Worm (Caenorhabditis elegans) whole organism, L4/young adult: ENCODE measurements around the gene M01G5.1.

Experiments used
- W03F9.2 ChIP-seq: fragments of 150-350 bp; optimal IDR thresholded peaks from 2 replicates; lab custom pipeline; 2014; ENCODE audit warnings: missing biosample characterization, missing genetic modification characterization
- dao-5 ChIP-seq: sonication (generic microtip); optimal IDR thresholded peaks from 2 replicates; lab custom pipeline; 2016; ENCODE audit warnings: missing genotype, missing genetic modification characterization, moderate library complexity, missing compliant biosample characterization
- him-1 ChIP-seq: sonication (generic microtip); optimal IDR thresholded peaks from 2 replicates; lab custom pipeline; 2016; ENCODE audit warnings: missing genotype, missing genetic modification reagents, missing genetic modification characterization, missing compliant biosample characterization

The M01G5.1 gene

ce11 chrIII:1532777-1533473 lies 36.7 kb downstream of the M01G5.1 start, which contains the start of gene snf-6:
Gene snf-6, minus strand, starts transcription at chrIII:1532827.
- TF ChIP-seq dao-5 = no peak
- no peak for TF ChIP-seq him-1 (tag; lab: Kevin White, UChicago)
- no peak for TF ChIP-seq W03F9.2 (tag; lab: Kevin White, UChicago)

- TF ChIP-seq dao-5 (no peak), W03F9.2 (tag; lab: Kevin White, UChicago) (peak; percentile 8)
Observed at ce11 chrIII:1533615-1534014, 37.4 kb downstream of the M01G5.1 start, which contains the start of gene mtg-1. Gene mtg-1, plus strand, starts transcription at chrIII:1533774.

ce11 chrIII:1534431-1534830 lies 38.2 kb downstream of the M01G5.1 start:
- TF ChIP-seq W03F9.2 (tag; lab: Kevin White, UChicago) = no peak
- no peak for TF ChIP-seq dao-5
- no peak for TF ChIP-seq him-1 (tag; lab: Kevin White, UChicago)

ce11 chrIII:1539366-1539765 lies 43.2 kb downstream of the M01G5.1 start:
- TF ChIP-seq W03F9.2 (tag; lab: Kevin White, UChicago) = no peak

ce11 chrIII:1540100-1540695 lies 44.0 kb downstream of the M01G5.1 start, which contains the start of the genes Y67D2.5 and cisd-3.2:
Gene Y67D2.5, minus strand, starts transcription at chrIII:1540244.
Gene cisd-3.2, plus strand, starts transcription at chrIII:1540493.
- TF ChIP-seq W03F9.2 (tag; lab: Kevin White, UChicago) = peak; percentile 23
- no peak for TF ChIP-seq dao-5

ce11 chrIII:1543406-1544011 lies 47.3 kb downstream of the M01G5.1 start:
- no peak for TF ChIP-seq him-1 (tag; lab: Kevin White, UChicago)
- TF ChIP-seq dao-5 = no peak
- TF ChIP-seq W03F9.2 (tag; lab: Kevin White, UChicago) = no peak

ce11 chrIII:1554347-1554746 lies 58.1 kb downstream of the M01G5.1 start, which contains the start of gene ddx-35:
Gene ddx-35, minus strand, starts transcription at chrIII:1554447.
- TF ChIP-seq dao-5 (no peak), W03F9.2 (tag; lab: Kevin White, UChicago) (no peak), him-1 (tag; lab: Kevin White, UChicago) (no peak)

ce11 chrIII:1558441-1559159 lies 62.4 kb downstream of the M01G5.1 start, which contains the start of the genes eelo-1 and Y67D2.2:
Gene eelo-1, minus strand, starts transcription at chrIII:1558529.
Gene Y67D2.2, plus strand, starts transcription at chrIII:1558800.
- TF ChIP-seq W03F9.2 (tag; lab: Kevin White, UChicago) (peak; percentile 62), dao-5 (no peak), him-1 (tag; lab: Kevin White, UChicago) (no peak)
